Worm (Caenorhabditis elegans) whole organism, L4 larva: ENCODE data around the gene W03B1.9.
A peak's percentile ranks its signal among the peaks of the same experiment; 100 is the strongest.

Source experiments
- D1046.2 ChIP-seq: fragments of 200-800 bp; sonication (Bioruptor generic); IDR thresholded peaks from 2 replicates; pipeline ENCODE4 v1.3.6; 2022; ENCODE audit warnings: missing genetic modification characterization, missing compliant biosample characterization
- F10B5.3 ChIP-seq: sonication (generic microtip); optimal IDR thresholded peaks from 2 replicates; lab custom pipeline; 2016; ENCODE audit warnings: mild to moderate bottlenecking, missing genetic modification characterization, missing compliant biosample characterization
- F26F4.8 ChIP-seq: fragments of 200-800 bp; sonication (Bioruptor generic); conservative IDR thresholded peaks from 2 replicates; pipeline ENCODE4 v1.3.6; 2022; ENCODE audit warnings: missing genetic modification characterization, missing compliant biosample characterization
- T20F7.1 ChIP-seq: fragments of 200-800 bp; sonication (Bioruptor generic); optimal IDR thresholded peaks from 2 replicates; lab custom pipeline; 2018; ENCODE audit warnings: mild to moderate bottlenecking, missing genetic modification characterization, missing compliant biosample characterization
- T26A8.4 ChIP-seq: fragments of 200-800 bp; sonication (Bioruptor generic); IDR thresholded peaks from 2 replicates; pipeline ENCODE4 v1.3.6; 2022; ENCODE audit warnings: missing genetic modification characterization, missing compliant biosample characterization
- Y48G9A.11 ChIP-seq: fragments of 200-800 bp; sonication (Bioruptor generic); IDR thresholded peaks from 2 replicates; pipeline ENCODE4 v1.3.6; 2022; ENCODE audit warnings: missing genetic modification reagents, missing genetic modification characterization, missing compliant biosample characterization
- Y5F2A.4 ChIP-seq: fragments of 200-800 bp; sonication (Bioruptor generic); optimal IDR thresholded peaks from 2 replicates; lab custom pipeline; 2018; ENCODE audit warnings: mild to moderate bottlenecking, missing genetic modification characterization, missing compliant biosample characterization
- ZK337.2 ChIP-seq: fragments of 200-800 bp; sonication (Bioruptor generic); IDR thresholded peaks from 2 replicates; pipeline ENCODE4 v1.3.6; 2022; ENCODE audit warnings: missing genetic modification reagents, missing genetic modification characterization, missing compliant biosample characterization
- arid-1 ChIP-seq: fragments of 200-800 bp; sonication (Bioruptor generic); conservative IDR thresholded peaks from 2 replicates; pipeline ENCODE4 v1.3.6; 2022; ENCODE audit warnings: missing genetic modification reagents, missing genetic modification characterization, missing compliant biosample characterization
- ceh-32 ChIP-seq: sonication (generic microtip); optimal IDR thresholded peaks from 2 replicates; lab custom pipeline; 2016; ENCODE audit warnings: mild to moderate bottlenecking, missing genetic modification characterization, missing compliant biosample characterization; ENCODE audit not compliant: poor library complexity
- ceh-44 ChIP-seq: fragments of 200-800 bp; sonication (Bioruptor generic); IDR thresholded peaks from 2 replicates; pipeline ENCODE4 v1.3.6; 2022; ENCODE audit warnings: missing genetic modification reagents, missing genetic modification characterization, missing compliant biosample characterization
- ceh-62 ChIP-seq: sonication (generic microtip); optimal IDR thresholded peaks from 2 replicates; lab custom pipeline; 2017; ENCODE audit warnings: missing biosample characterization, missing genetic modification characterization
- ceh-82 ChIP-seq: sonication (generic microtip); optimal IDR thresholded peaks from 2 replicates; lab custom pipeline; 2017; ENCODE audit warnings: missing biosample characterization, missing genetic modification characterization
- cey-2 ChIP-seq: sonication (generic microtip); optimal IDR thresholded peaks from 3 replicates; lab custom pipeline; 2017; ENCODE audit warnings: missing genetic modification characterization, mild to moderate bottlenecking, missing compliant biosample characterization, antibody characterized with exemption, borderline replicate concordance; ENCODE audit not compliant: insufficient read depth
- ctbp-1 ChIP-seq: fragments of 200-800 bp; sonication (Bioruptor generic); IDR thresholded peaks from 2 replicates; pipeline ENCODE4 v1.3.6; 2022; ENCODE audit warnings: missing genetic modification reagents, missing genetic modification characterization, missing compliant biosample characterization
- daf-12 ChIP-seq: fragments of 150-350 bp; optimal IDR thresholded peaks from 2 replicates; lab custom pipeline; 2014; ENCODE audit warnings: missing biosample characterization, missing genetic modification reagents, missing genetic modification characterization
- dmd-6 ChIP-seq: fragments of 200-800 bp; sonication (Bioruptor generic); IDR thresholded peaks from 2 replicates; pipeline ENCODE4 v1.3.6; 2022; ENCODE audit warnings: missing genetic modification reagents, missing genetic modification characterization, missing compliant biosample characterization
- dmd-8 ChIP-seq: fragments of 200-800 bp; sonication (Bioruptor generic); IDR thresholded peaks from 2 replicates; pipeline ENCODE4 v1.3.6; 2022; ENCODE audit warnings: missing genetic modification characterization, missing compliant biosample characterization
- dmd-9 ChIP-seq: fragments of 200-800 bp; sonication (Bioruptor generic); IDR thresholded peaks from 2 replicates; pipeline ENCODE4 v1.3.6; 2022; ENCODE audit warnings: missing genetic modification reagents, missing genetic modification characterization, missing compliant biosample characterization
- dpl-1 ChIP-seq: fragments of 150-350 bp; optimal IDR thresholded peaks from 2 replicates; lab custom pipeline; 2014; ENCODE audit warnings: missing biosample characterization, missing genetic modification reagents, missing genetic modification characterization
- duxl-1 ChIP-seq: sonication (generic microtip); optimal IDR thresholded peaks from 2 replicates; lab custom pipeline; 2016; ENCODE audit warnings: mild to moderate bottlenecking, missing genetic modification characterization, moderate library complexity, missing compliant biosample characterization; ENCODE audit not compliant: poor library complexity
- egl-27 ChIP-seq: sonication (generic microtip); optimal IDR thresholded peaks from 3 replicates; lab custom pipeline; 2017; ENCODE audit warnings: missing biosample characterization, missing genetic modification reagents, missing genetic modification characterization
- fkh-10 ChIP-seq: fragments of 150-350 bp; optimal IDR thresholded peaks from 2 replicates; lab custom pipeline; 2014; ENCODE audit warnings: missing biosample characterization, missing genetic modification reagents, missing genetic modification characterization
- fos-1 ChIP-seq: fragments of 150-350 bp; optimal IDR thresholded peaks from 2 replicates; lab custom pipeline; 2014; ENCODE audit warnings: missing biosample characterization, missing genetic modification characterization
- hlh-30 ChIP-seq: sonication (generic microtip); optimal IDR thresholded peaks from 2 replicates; lab custom pipeline; 2017; ENCODE audit warnings: antibody characterized with exemption, mild to moderate bottlenecking, missing genetic modification characterization, missing compliant biosample characterization; ENCODE audit not compliant: insufficient read depth
- hmg-1.1 ChIP-seq: fragments of 200-800 bp; sonication (Bioruptor generic); IDR thresholded peaks from 2 replicates; pipeline ENCODE4 v1.3.6; 2022; ENCODE audit warnings: missing genetic modification reagents, missing genetic modification characterization, missing compliant biosample characterization
- jun-1 ChIP-seq: fragments of 150-350 bp; optimal IDR thresholded peaks from 2 replicates; lab custom pipeline; 2014; ENCODE audit warnings: missing biosample characterization, missing genetic modification reagents, missing genetic modification characterization
- lim-7 ChIP-seq: fragments of 200-800 bp; sonication (Bioruptor generic); IDR thresholded peaks from 2 replicates; pipeline ENCODE4 v1.3.6; 2022; ENCODE audit warnings: missing genetic modification characterization, missing compliant biosample characterization
- lin-15B ChIP-seq: fragments of 150-350 bp; sonication (generic microtip); optimal IDR thresholded peaks from 3 replicates; lab custom pipeline; 2014; ENCODE audit warnings: missing biosample characterization, missing genetic modification characterization
- lin-29 ChIP-seq: fragments of 200-800 bp; sonication (Bioruptor generic); IDR thresholded peaks from 2 replicates; pipeline ENCODE4 v1.3.6; 2022; ENCODE audit warnings: missing genetic modification reagents, missing genetic modification characterization, missing compliant biosample characterization
- lir-3 ChIP-seq: sonication (generic microtip); optimal IDR thresholded peaks from 2 replicates; lab custom pipeline; 2016; ENCODE audit warnings: mild to moderate bottlenecking, missing genetic modification characterization, missing compliant biosample characterization
- madf-9 ChIP-seq: fragments of 200-800 bp; sonication (Bioruptor generic); conservative IDR thresholded peaks from 2 replicates; pipeline ENCODE4 v1.3.6; 2022; ENCODE audit warnings: missing genetic modification reagents, missing genetic modification characterization, missing compliant biosample characterization
- mdl-1 ChIP-seq, 2 experiments: fragments of 150-350 bp in 1 of 2; sonication (generic microtip) in 1 of 2; optimal IDR thresholded peaks; 2 replicates each; lab custom pipeline; 2014 to 2017; ENCODE audit warnings: missing biosample characterization in 2 of 2, missing genetic modification characterization in 2 of 2
- mdt-29 ChIP-seq: fragments of 200-800 bp; sonication (Bioruptor generic); IDR thresholded peaks from 2 replicates; pipeline ENCODE4 v1.3.6; 2022; ENCODE audit warnings: missing genetic modification reagents, missing genetic modification characterization, missing compliant biosample characterization
- mes-2 ChIP-seq: sonication (generic microtip); optimal IDR thresholded peaks from 2 replicates; lab custom pipeline; 2016; ENCODE audit warnings: missing genotype, mild to moderate bottlenecking, missing genetic modification characterization, missing compliant biosample characterization; ENCODE audit not compliant: poor library complexity, severe bottlenecking
- nhr-102 ChIP-seq: sonication (generic microtip); optimal IDR thresholded peaks from 2 replicates; lab custom pipeline; 2016; ENCODE audit warnings: mild to moderate bottlenecking, missing genetic modification characterization, moderate library complexity, missing compliant biosample characterization
- nhr-28 ChIP-seq: fragments of 150-350 bp; optimal IDR thresholded peaks from 2 replicates; lab custom pipeline; 2014; ENCODE audit warnings: missing biosample characterization, missing genetic modification characterization
- nhr-42 ChIP-seq: fragments of 200-800 bp; sonication (Bioruptor generic); IDR thresholded peaks from 2 replicates; pipeline ENCODE4 v1.3.6; 2022; ENCODE audit warnings: missing genetic modification characterization, missing compliant biosample characterization
- nhr-48 ChIP-seq: sonication (generic microtip); optimal IDR thresholded peaks from 2 replicates; lab custom pipeline; 2016; ENCODE audit warnings: mild to moderate bottlenecking, missing genetic modification characterization, missing compliant biosample characterization
- nhr-77 ChIP-seq: fragments of 150-350 bp; optimal IDR thresholded peaks from 2 replicates; lab custom pipeline; 2014; ENCODE audit warnings: missing biosample characterization, missing genetic modification characterization
- pha-4 ChIP-seq, 2 experiments: fragments of 150-350 bp in 1 of 2; fragments of 200-800 bp in 1 of 2; sonication (Bioruptor generic) in 1 of 2; IDR thresholded peaks in 1 of 2; optimal IDR thresholded peaks in 1 of 2; 2 replicates each; pipeline versions ENCODE4 v1.3.6 to Lab custom; 2014 to 2022; ENCODE audit warnings: missing genetic modification characterization in 2 of 2, missing genetic modification reagents in 2 of 2, missing biosample characterization in 1 of 2, missing compliant biosample characterization in 1 of 2
- php-3 ChIP-seq: fragments of 200-800 bp; sonication (Bioruptor generic); IDR thresholded peaks from 2 replicates; pipeline ENCODE4 v1.3.6; 2022; ENCODE audit warnings: missing genetic modification reagents, missing genetic modification characterization, missing compliant biosample characterization
- pqm-1 ChIP-seq: sonication (generic microtip); optimal IDR thresholded peaks from 2 replicates; lab custom pipeline; 2017; ENCODE audit warnings: missing biosample characterization, missing genetic modification characterization
- skn-1 ChIP-seq: fragments of 150-350 bp; optimal IDR thresholded peaks from 2 replicates; lab custom pipeline; 2014; ENCODE audit warnings: missing biosample characterization, missing genetic modification characterization
- snpc-1.2 ChIP-seq: fragments of 200-800 bp; sonication (Bioruptor generic); IDR thresholded peaks from 2 replicates; pipeline ENCODE4 v1.3.6; 2022; ENCODE audit warnings: missing genetic modification reagents, missing genetic modification characterization, missing compliant biosample characterization
- snpc-4 ChIP-seq: fragments of 150-350 bp; optimal IDR thresholded peaks from 2 replicates; lab custom pipeline; 2014; ENCODE audit warnings: missing biosample characterization, missing genetic modification characterization
- spr-1 ChIP-seq: sonication (generic microtip); optimal IDR thresholded peaks from 2 replicates; lab custom pipeline; 2016; ENCODE audit warnings: mild to moderate bottlenecking, missing genetic modification characterization, missing compliant biosample characterization
- unc-130 ChIP-seq: sonication (generic microtip); optimal IDR thresholded peaks from 2 replicates; lab custom pipeline; 2016; ENCODE audit warnings: missing genetic modification reagents, missing genetic modification characterization, missing compliant biosample characterization
- unc-39 ChIP-seq: sonication (generic microtip); optimal IDR thresholded peaks from 2 replicates; lab custom pipeline; 2017; ENCODE audit warnings: missing biosample characterization, missing genetic modification characterization
- vab-7 ChIP-seq: fragments of 200-800 bp; sonication (Bioruptor generic); IDR thresholded peaks from 2 replicates; pipeline ENCODE4 v1.3.6; 2022; ENCODE audit warnings: missing genetic modification reagents, missing genetic modification characterization, missing compliant biosample characterization
- zfp-2 ChIP-seq: sonication (generic microtip); optimal IDR thresholded peaks from 2 replicates; lab custom pipeline; 2016; ENCODE audit warnings: mild to moderate bottlenecking, missing genetic modification characterization, missing compliant biosample characterization

W03B1.9 gene

ce11 chrIV:4406054-4406539, 49.3 kb upstream of the W03B1.9 start (continued):
- TF ChIP-seq daf-12 (tag; lab: Kevin White, UChicago) = no peak
- peak; percentile 59 for TF ChIP-seq nhr-48 (tag; lab: Kevin White, UChicago)
- TF ChIP-seq fkh-10 (GFP tag; lab: Kevin White, UChicago) = peak; percentile 39
- TF ChIP-seq skn-1 = no peak
- TF ChIP-seq hmg-1.1 (GFP tag; lab: Robert Waterston, UW) = peak; percentile 45
- TF ChIP-seq mdt-29 (GFP tag; lab: Robert Waterston, UW) = no peak
- no peak for TF ChIP-seq duxl-1 (tag; lab: Kevin White, UChicago)
- no peak for TF ChIP-seq F10B5.3 (tag; lab: Kevin White, UChicago)
- TF ChIP-seq T26A8.4 (GFP tag; lab: Robert Waterston, UW) = no peak
- TF ChIP-seq Y5F2A.4 = no peak
- no peak for TF ChIP-seq php-3
- TF ChIP-seq ceh-32 (tag; lab: Kevin White, UChicago) = no peak
- TF ChIP-seq D1046.2 (GFP tag; lab: Robert Waterston, UW) = no peak
- no peak for TF ChIP-seq snpc-4 (tag; lab: Kevin White, UChicago)
- peak; percentile 86 for TF ChIP-seq hlh-30 (tag; lab: Kevin White, UChicago)
- TF ChIP-seq jun-1 = peak; percentile 3
- TF ChIP-seq pha-4 (GFP tag; IDR thresholded peaks at IDR 0.05; lab: Robert Waterston, UW) = no peak
- TF ChIP-seq pha-4 (tag; optimal IDR thresholded peaks at IDR 0.05; lab: Kevin White, UChicago) = no peak
- TF ChIP-seq fos-1 (tag; lab: Kevin White, UChicago) = no peak
- no peak for TF ChIP-seq nhr-102 (tag; lab: Kevin White, UChicago)
- peak; percentile 38 for TF ChIP-seq T20F7.1 (GFP tag; lab: Kevin White, UChicago)
- no peak for TF ChIP-seq dmd-8
- 0 out of 2 replicates have a peak, but pooled peaks have one; percentile 44 for TF ChIP-seq ceh-44 (GFP tag; lab: Robert Waterston, UW)
- peak; percentile 49 for TF ChIP-seq mes-2 (tag; lab: Kevin White, UChicago)
- no peak for TF ChIP-seq vab-7 (GFP tag; lab: Robert Waterston, UW)
- TF ChIP-seq cey-2 (tag; lab: Kevin White, UChicago) = no peak
- TF ChIP-seq egl-27 (tag; lab: Kevin White, UChicago) = no peak
- no peak for TF ChIP-seq lin-15B (tag; lab: Kevin White, UChicago)
- TF ChIP-seq unc-130 (GFP tag; lab: Kevin White, UChicago) = no peak
- no peak for TF ChIP-seq ctbp-1
- TF ChIP-seq nhr-42 (GFP tag; lab: Robert Waterston, UW) = no peak
- TF ChIP-seq ceh-82 (tag; lab: Kevin White, UChicago) = no peak
- TF ChIP-seq lim-7 (GFP tag; lab: Robert Waterston, UW) = no peak
- TF ChIP-seq nhr-77 (tag; lab: Kevin White, UChicago) = no peak
- TF ChIP-seq F26F4.8 (GFP tag; lab: Robert Waterston, UW) = no peak
- TF ChIP-seq nhr-28 (tag; lab: Kevin White, UChicago) = peak; percentile 69
- TF ChIP-seq ceh-62 = no peak
- TF ChIP-seq lin-29 (GFP tag; lab: Robert Waterston, UW) = no peak
- no peak for TF ChIP-seq ZK337.2 (GFP tag; lab: Robert Waterston, UW)
- TF ChIP-seq lir-3 = no peak
- 0 out of 2 replicates have a peak, but pooled peaks have one; percentile 57 for TF ChIP-seq madf-9 (GFP tag; lab: Robert Waterston, UW)
- TF ChIP-seq unc-39 (tag; lab: Kevin White, UChicago) = no peak
- TF ChIP-seq pqm-1 (tag; lab: Kevin White, UChicago) = peak; percentile 31
- no peak for TF ChIP-seq arid-1 (GFP tag; lab: Robert Waterston, UW)
- TF ChIP-seq mdl-1 (tag; optimal IDR thresholded peaks at IDR 0.05; lab: Kevin White, UChicago) = peak; percentile 32 to 58
- no peak for TF ChIP-seq spr-1
- TF ChIP-seq dmd-6 = peak; percentile 67
- no peak for TF ChIP-seq zfp-2 (tag; lab: Kevin White, UChicago)
- TF ChIP-seq dpl-1 (GFP tag; lab: Kevin White, UChicago) = peak; percentile 67
- TF ChIP-seq Y48G9A.11 (GFP tag; lab: Robert Waterston, UW) = no peak
- no peak for TF ChIP-seq snpc-1.2 (GFP tag; lab: Robert Waterston, UW)
- TF ChIP-seq dmd-9 (GFP tag; lab: Robert Waterston, UW) = no peak
